Worm (Caenorhabditis elegans): Measurements from ENCODE around the gene C33A12.4.

C33A12.4 gene

ce11 chrIV:9464345-9464783 lies 46.0 kb downstream of the C33A12.4 start (continued):
- peak; percentile 67 for TF ChIP-seq lin-26 (GFP tag; IDR thresholded peaks at IDR 0.05)
- TF ChIP-seq Y95B8A.8 (GFP tag; IDR thresholded peaks at IDR 0.05), result no peak
- peak; percentile 88 for TF ChIP-seq F49E8.2 (tag; optimal IDR thresholded peaks at IDR 0.05; ENCODE audit: insufficient read depth)
- no peak for TF ChIP-seq ceh-100 (GFP tag; IDR thresholded peaks at IDR 0.05)
- no peak for TF ChIP-seq nfya-2 (GFP tag; IDR thresholded peaks at IDR 0.05)
- no peak for TF ChIP-seq nhr-80 (tag; optimal IDR thresholded peaks at IDR 0.05)
- TF ChIP-seq B0019.2 (GFP tag; conservative IDR thresholded peaks at IDR 0.05), result 0 out of 2 replicates have a peak, but pooled peaks have one; percentile 16
- TF ChIP-seq rpc-1 (optimal IDR thresholded peaks at IDR 0.05), result no peak
- peak; percentile 9 for TF ChIP-seq rpc-1 (tag; optimal IDR thresholded peaks at IDR 0.05)
- no peak for TF ChIP-seq dox-1 (GFP tag; IDR thresholded peaks at IDR 0.05)
- TF ChIP-seq ztf-26 (tag; optimal IDR thresholded peaks at IDR 0.05), result no peak
- TF ChIP-seq tlf-1 (GFP tag; optimal IDR thresholded peaks at IDR 0.05), result no peak
- no peak for TF ChIP-seq pha-4 (tag; optimal IDR thresholded peaks at IDR 0.05)
- TF ChIP-seq rec-8 (tag; optimal IDR thresholded peaks at IDR 0.05), result no peak
- 0 out of 2 replicates have a peak, but pooled peaks have one; percentile 41 for TF ChIP-seq ekl-4 (GFP tag; IDR thresholded peaks at IDR 0.05)
- no peak for TF ChIP-seq sdz-38 (tag; optimal IDR thresholded peaks at IDR 0.05)

Data from whole organism, young adult.